Worm (Caenorhabditis elegans) whole organism, young adult: Measurements from ENCODE around the gene pqn-37.

Experiments used
- B0035.1 ChIP-seq: sonication (generic microtip); optimal IDR thresholded peaks from 2 replicates; lab custom pipeline; 2016; ENCODE audit warnings: missing genetic modification characterization, mild to moderate bottlenecking, missing compliant biosample characterization, missing genotype, missing genetic modification reagents
- B0336.3 ChIP-seq: fragments of 200-800 bp; sonication (Bioruptor generic); IDR thresholded peaks from 2 replicates; pipeline ENCODE4 v1.3.6; 2022; ENCODE audit warnings: missing genetic modification characterization, missing compliant biosample characterization
- C17E4.6 ChIP-seq: fragments of 200-800 bp; sonication (Bioruptor generic); IDR thresholded peaks from 2 replicates; pipeline ENCODE4 v1.3.6; 2022; ENCODE audit warnings: missing genetic modification reagents, missing genetic modification characterization, missing compliant biosample characterization
- F10E7.11 ChIP-seq: sonication (generic microtip); optimal IDR thresholded peaks from 2 replicates; lab custom pipeline; 2017; ENCODE audit warnings: mild to moderate bottlenecking, missing genetic modification characterization, moderate library complexity, missing compliant biosample characterization
- F22D6.2 ChIP-seq: sonication (generic microtip); optimal IDR thresholded peaks from 2 replicates; lab custom pipeline; 2016; ENCODE audit warnings: mild to moderate bottlenecking, missing genetic modification characterization, missing compliant biosample characterization
- F23B12.7 ChIP-seq: sonication (generic microtip); optimal IDR thresholded peaks from 2 replicates; lab custom pipeline; 2017; ENCODE audit warnings: missing genetic modification characterization, mild to moderate bottlenecking, missing compliant biosample characterization, antibody characterized with exemption, moderate library complexity; ENCODE audit not compliant: insufficient read depth
- F39B2.1 ChIP-seq: fragments of 200-800 bp; sonication (Bioruptor generic); IDR thresholded peaks from 2 replicates; pipeline ENCODE4 v1.3.6; 2022; ENCODE audit warnings: missing genetic modification reagents, missing genetic modification characterization, missing compliant biosample characterization
- F52B5.7 ChIP-seq: sonication (generic microtip); optimal IDR thresholded peaks from 2 replicates; lab custom pipeline; 2016; ENCODE audit warnings: mild to moderate bottlenecking, missing genetic modification characterization, missing compliant biosample characterization
- F55B11.4 ChIP-seq: sonication (generic microtip); optimal IDR thresholded peaks from 2 replicates; lab custom pipeline; 2016; ENCODE audit warnings: missing compliant biosample characterization, missing genetic modification characterization, borderline replicate concordance; ENCODE audit not compliant: insufficient read depth
- K11D2.4 ChIP-seq: fragments of 200-800 bp; sonication (Bioruptor generic); IDR thresholded peaks from 2 replicates; pipeline ENCODE4 v1.3.6; 2022; ENCODE audit warnings: missing genetic modification reagents, missing genetic modification characterization, missing compliant biosample characterization
- Y56A3A.18 ChIP-seq: fragments of 200-800 bp; sonication (Bioruptor generic); IDR thresholded peaks from 2 replicates; pipeline ENCODE4 v1.3.6; 2022; ENCODE audit warnings: missing genetic modification reagents, missing genetic modification characterization, missing compliant biosample characterization
- ama-1 ChIP-seq, 3 experiments: fragments of 150-350 bp in 1 of 3; sonication (generic microtip) in 2 of 3; optimal IDR thresholded peaks; 2 replicates each; lab custom pipeline; 2014 to 2018; ENCODE audit warnings: missing biosample characterization in 2 of 3, missing genetic modification characterization in 2 of 3, missing genetic modification reagents in 2 of 3
- aptf-2 ChIP-seq: fragments of 200-800 bp; sonication (Bioruptor generic); conservative IDR thresholded peaks from 2 replicates; pipeline ENCODE4 v1.3.6; 2022; ENCODE audit warnings: missing genetic modification reagents, missing genetic modification characterization, missing compliant biosample characterization
- atf-7 ChIP-seq: sonication (generic microtip); optimal IDR thresholded peaks from 2 replicates; lab custom pipeline; 2017; ENCODE audit warnings: mild to moderate bottlenecking, missing genetic modification characterization, missing compliant biosample characterization
- cebp-1 ChIP-seq, 2 experiments: fragments of 200-800 bp in 1 of 2; sonication (Bioruptor generic) in 1 of 2; sonication (generic microtip) in 1 of 2; IDR thresholded peaks in 1 of 2; optimal IDR thresholded peaks in 1 of 2; 2 replicates each; pipeline versions ENCODE4 v1.3.6 to Lab custom; 2017 to 2022; ENCODE audit warnings: missing compliant biosample characterization in 2 of 2, missing genetic modification characterization in 2 of 2, mild to moderate bottlenecking in 1 of 2, missing genetic modification reagents in 1 of 2, moderate library complexity in 1 of 2
- ceh-100 ChIP-seq: fragments of 200-800 bp; sonication (Bioruptor generic); IDR thresholded peaks from 2 replicates; pipeline ENCODE4 v1.3.6; 2022; ENCODE audit warnings: missing genetic modification reagents, missing genetic modification characterization, missing compliant biosample characterization
- ceh-40 ChIP-seq: fragments of 200-800 bp; sonication (Bioruptor generic); IDR thresholded peaks from 2 replicates; pipeline ENCODE4 v1.3.6; 2022; ENCODE audit warnings: missing genetic modification characterization, missing compliant biosample characterization
- ceh-58 ChIP-seq: fragments of 200-800 bp; sonication (Bioruptor generic); IDR thresholded peaks from 2 replicates; pipeline ENCODE4 v1.3.6; 2022; ENCODE audit warnings: missing genetic modification characterization, missing compliant biosample characterization
- chd-7 ChIP-seq: sonication (generic microtip); optimal IDR thresholded peaks from 2 replicates; lab custom pipeline; 2016; ENCODE audit warnings: mild to moderate bottlenecking, missing genetic modification characterization, moderate library complexity, missing compliant biosample characterization
- die-1 ChIP-seq: sonication (generic microtip); optimal IDR thresholded peaks from 2 replicates; lab custom pipeline; 2016; ENCODE audit warnings: missing genotype, mild to moderate bottlenecking, missing genetic modification characterization, missing compliant biosample characterization
- dox-1 ChIP-seq: fragments of 200-800 bp; sonication (Bioruptor generic); IDR thresholded peaks from 2 replicates; pipeline ENCODE4 v1.3.6; 2022; ENCODE audit warnings: missing genetic modification reagents, missing genetic modification characterization, missing compliant biosample characterization
- dpff-1 ChIP-seq: sonication (generic microtip); optimal IDR thresholded peaks from 2 replicates; lab custom pipeline; 2017; ENCODE audit warnings: mild to moderate bottlenecking, missing genetic modification characterization, missing compliant biosample characterization
- egl-18 ChIP-seq: fragments of 200-800 bp; sonication (Bioruptor generic); IDR thresholded peaks from 2 replicates; pipeline ENCODE4 v1.3.6; 2022; ENCODE audit warnings: missing genetic modification reagents, missing genetic modification characterization, missing compliant biosample characterization
- egl-44 ChIP-seq: fragments of 200-800 bp; sonication (Bioruptor generic); IDR thresholded peaks from 2 replicates; pipeline ENCODE4 v1.3.6; 2022; ENCODE audit warnings: missing genetic modification reagents, missing genetic modification characterization, missing compliant biosample characterization
- gei-17 ChIP-seq: fragments of 200-800 bp; sonication (Bioruptor generic); optimal IDR thresholded peaks from 2 replicates; lab custom pipeline; 2018; ENCODE audit warnings: mild to moderate bottlenecking, missing genetic modification characterization, missing compliant biosample characterization
- hlh-12 ChIP-seq: sonication (generic microtip); optimal IDR thresholded peaks from 2 replicates; lab custom pipeline; 2016; ENCODE audit warnings: missing genetic modification characterization, missing compliant biosample characterization
- hmg-20 ChIP-seq: fragments of 200-800 bp; sonication (Bioruptor generic); IDR thresholded peaks from 2 replicates; pipeline ENCODE4 v1.3.6; 2022; ENCODE audit warnings: missing genetic modification reagents, missing genetic modification characterization, missing compliant biosample characterization
- hsf-1 ChIP-seq: fragments of 200-800 bp; sonication (Bioruptor generic); IDR thresholded peaks from 2 replicates; pipeline ENCODE4 v1.3.6; 2022; ENCODE audit warnings: missing genetic modification reagents, missing genetic modification characterization, missing compliant biosample characterization
- lin-40 ChIP-seq: sonication (generic microtip); optimal IDR thresholded peaks from 2 replicates; lab custom pipeline; 2016; ENCODE audit warnings: missing genetic modification characterization, mild to moderate bottlenecking, missing compliant biosample characterization, missing genotype, missing genetic modification reagents
- lir-1 ChIP-seq: fragments of 200-800 bp; sonication (Bioruptor generic); conservative IDR thresholded peaks from 2 replicates; pipeline ENCODE4 v1.3.6; 2022; ENCODE audit warnings: missing genetic modification reagents, missing genetic modification characterization, missing compliant biosample characterization
- lsl-1 ChIP-seq: fragments of 200-800 bp; sonication (Bioruptor generic); optimal IDR thresholded peaks from 2 replicates; lab custom pipeline; 2018; ENCODE audit warnings: mild to moderate bottlenecking, missing genetic modification characterization, moderate library complexity, missing compliant biosample characterization
- mel-28 ChIP-seq: sonication (generic microtip); optimal IDR thresholded peaks from 2 replicates; lab custom pipeline; 2016; ENCODE audit warnings: borderline replicate concordance, mild to moderate bottlenecking, missing genetic modification characterization, missing compliant biosample characterization
- mxl-1 ChIP-seq: sonication (generic microtip); optimal IDR thresholded peaks from 2 replicates; lab custom pipeline; 2016; ENCODE audit warnings: missing genetic modification characterization, missing compliant biosample characterization
- nfyb-1 ChIP-seq: fragments of 200-800 bp; sonication (Bioruptor generic); IDR thresholded peaks from 2 replicates; pipeline ENCODE4 v1.3.6; 2022; ENCODE audit warnings: missing genetic modification reagents, missing genetic modification characterization, missing compliant biosample characterization
- nhr-27 ChIP-seq: fragments of 200-800 bp; sonication (Bioruptor generic); optimal IDR thresholded peaks from 2 replicates; lab custom pipeline; 2018; ENCODE audit warnings: mild to moderate bottlenecking, missing genetic modification characterization, moderate library complexity, missing compliant biosample characterization
- nhr-80 ChIP-seq: sonication (generic microtip); optimal IDR thresholded peaks from 2 replicates; lab custom pipeline; 2016; ENCODE audit warnings: missing genetic modification characterization, missing compliant biosample characterization
- nhr-90 ChIP-seq: sonication (generic microtip); optimal IDR thresholded peaks from 2 replicates; lab custom pipeline; 2016; ENCODE audit warnings: missing genotype, mild to moderate bottlenecking, missing genetic modification characterization, missing compliant biosample characterization
- rpc-1 ChIP-seq, 2 experiments: fragments of 150-350 bp in 1 of 2; sonication (generic microtip) in 1 of 2; optimal IDR thresholded peaks; 2 replicates each; lab custom pipeline; 2014 to 2018; ENCODE audit warnings: missing biosample characterization in 1 of 2, missing genetic modification characterization in 1 of 2, missing genetic modification reagents in 1 of 2, missing genotype in 1 of 2
- tbp1 ChIP-seq: fragments of 200-800 bp; sonication (Bioruptor generic); optimal IDR thresholded peaks from 2 replicates; lab custom pipeline; 2018; ENCODE audit warnings: mild to moderate bottlenecking, missing genetic modification characterization, missing compliant biosample characterization
- tlf-1 ChIP-seq: fragments of 200-800 bp; sonication (Bioruptor generic); optimal IDR thresholded peaks from 2 replicates; lab custom pipeline; 2018; ENCODE audit warnings: mild to moderate bottlenecking, missing genetic modification characterization, missing compliant biosample characterization
- unc-62 ChIP-seq: fragments of 150-350 bp; optimal IDR thresholded peaks from 2 replicates; lab custom pipeline; 2014; ENCODE audit warnings: missing biosample characterization, missing genetic modification reagents, missing genetic modification characterization
- ztf-18 ChIP-seq: sonication (generic microtip); optimal IDR thresholded peaks from 2 replicates; lab custom pipeline; 2016; ENCODE audit warnings: missing genotype, mild to moderate bottlenecking, missing genetic modification characterization, missing compliant biosample characterization
- ztf-22 ChIP-seq: fragments of 200-800 bp; sonication (Bioruptor generic); optimal IDR thresholded peaks from 2 replicates; lab custom pipeline; 2018; ENCODE audit warnings: mild to moderate bottlenecking, missing genetic modification characterization, moderate library complexity, missing compliant biosample characterization
- ztf-25 ChIP-seq: fragments of 200-800 bp; sonication (Bioruptor generic); IDR thresholded peaks from 2 replicates; pipeline ENCODE4 v1.3.6; 2022; ENCODE audit warnings: missing genetic modification reagents, missing genetic modification characterization, missing compliant biosample characterization
- ztf-26 ChIP-seq: sonication (generic microtip); optimal IDR thresholded peaks from 2 replicates; lab custom pipeline; 2017; ENCODE audit warnings: missing genetic modification characterization, missing compliant biosample characterization
- ztf-28 ChIP-seq: fragments of 200-800 bp; sonication (Bioruptor generic); IDR thresholded peaks from 2 replicates; pipeline ENCODE4 v1.3.6; 2022; ENCODE audit warnings: missing genetic modification reagents, missing genetic modification characterization, missing compliant biosample characterization
- ztf-6 ChIP-seq: fragments of 200-800 bp; sonication (Bioruptor generic); IDR thresholded peaks from 2 replicates; pipeline ENCODE4 v1.3.6; 2022; ENCODE audit warnings: missing genetic modification reagents, missing genetic modification characterization, missing compliant biosample characterization

The pqn-37 gene

DNA sequence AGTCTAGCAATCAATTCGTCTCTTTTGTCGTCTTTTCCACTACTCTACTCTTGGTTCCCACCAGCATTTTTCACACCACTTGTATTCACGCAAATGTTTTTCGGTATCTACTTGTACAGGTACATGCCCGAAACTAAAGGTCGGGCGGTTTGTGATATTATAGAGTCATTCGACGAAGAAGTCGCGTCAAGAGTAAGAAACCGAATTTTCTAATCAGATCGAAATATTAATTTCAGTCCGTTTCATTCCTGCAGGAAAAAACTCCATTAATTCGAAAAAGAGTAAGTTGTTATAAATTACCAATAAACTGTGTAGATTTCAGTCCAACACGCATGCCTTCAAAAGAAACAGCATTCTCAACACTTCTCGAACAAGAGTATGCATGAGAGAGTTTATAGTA lies 41.6 kb upstream of the pqn-37 start (continued):
- no peak for TF ChIP-seq B0035.1 (tag; lab: Kevin White, UChicago)

ce11 chrX:3290147-3290546 lies 39.8 kb upstream of the pqn-37 start:
- TF ChIP-seq cebp-1 (GFP tag; IDR thresholded peaks at IDR 0.05; lab: Robert Waterston, UW) = no peak
- no peak for TF ChIP-seq cebp-1 (tag; optimal IDR thresholded peaks at IDR 0.05; lab: Kevin White, UChicago)
- TF ChIP-seq C17E4.6 = no peak
- peak; percentile 54 for TF ChIP-seq tbp1 (GFP tag; lab: Kevin White, UChicago)
- peak; percentile 88 for TF ChIP-seq ztf-22 (GFP tag; lab: Kevin White, UChicago)
- TF ChIP-seq ceh-58 (GFP tag; lab: Robert Waterston, UW) = no peak
- no peak for TF ChIP-seq F52B5.7 (tag; lab: Kevin White, UChicago)
- TF ChIP-seq F22D6.2 (tag; lab: Kevin White, UChicago) = peak; percentile 74
- TF ChIP-seq F55B11.4 (tag; lab: Kevin White, UChicago) = no peak
- peak; percentile 41 for TF ChIP-seq tlf-1 (GFP tag; lab: Kevin White, UChicago)
- TF ChIP-seq ztf-6 (GFP tag; lab: Robert Waterston, UW) = no peak
- TF ChIP-seq hsf-1 = no peak
- TF ChIP-seq lsl-1 = no peak
- TF ChIP-seq F39B2.1 = no peak
- no peak for TF ChIP-seq dpff-1 (tag; lab: Kevin White, UChicago)
- TF ChIP-seq egl-18 = no peak
- no peak for TF ChIP-seq lin-40 (tag; lab: Kevin White, UChicago)
- TF ChIP-seq ceh-100 (GFP tag; lab: Robert Waterston, UW) = no peak
- no peak for TF ChIP-seq nhr-27
- no peak for TF ChIP-seq gei-17 (GFP tag; lab: Kevin White, UChicago)
- peak; percentile 31 for TF ChIP-seq unc-62 (GFP tag; lab: Kevin White, UChicago)
- no peak for TF ChIP-seq ztf-26
- TF ChIP-seq ztf-28 (GFP tag; lab: Robert Waterston, UW) = no peak
- TF ChIP-seq B0336.3 (GFP tag; lab: Robert Waterston, UW) = peak; percentile 70; the same call in 1 of the 2 replicates
- peak; percentile 99 for TF ChIP-seq nhr-80
- TF ChIP-seq lir-1 (GFP tag; lab: Robert Waterston, UW) = no peak
- TF ChIP-seq F23B12.7 (tag; lab: Kevin White, UChicago) = no peak
- TF ChIP-seq mel-28 (tag; lab: Kevin White, UChicago) = no peak
- TF ChIP-seq atf-7 (tag; lab: Kevin White, UChicago) = peak; percentile 93
- TF ChIP-seq nhr-90 = peak; percentile 48
- no peak for TF ChIP-seq die-1
- no peak for TF ChIP-seq hmg-20 (GFP tag; lab: Robert Waterston, UW)
- TF ChIP-seq chd-7 (tag; lab: Kevin White, UChicago) = no peak
- no peak for TF ChIP-seq hlh-12
- no peak for TF ChIP-seq rpc-1 (optimal IDR thresholded peaks at IDR 0.05; lab: Kevin White, UChicago)
- TF ChIP-seq rpc-1 (tag; optimal IDR thresholded peaks at IDR 0.05; lab: Kevin White, UChicago) = no peak
- no peak for TF ChIP-seq aptf-2 (GFP tag; lab: Robert Waterston, UW)
- TF ChIP-seq Y56A3A.18 (GFP tag; lab: Robert Waterston, UW) = no peak
- 0 out of 2 replicates have a peak, but pooled peaks have one; percentile 30 for TF ChIP-seq egl-44 (GFP tag; lab: Robert Waterston, UW)
- 0 out of 2 replicates have a peak, but pooled peaks have one; percentile 59 for TF ChIP-seq nfyb-1 (GFP tag; lab: Robert Waterston, UW)
- no peak for TF ChIP-seq K11D2.4 (GFP tag; lab: Robert Waterston, UW)
- TF ChIP-seq ceh-40 (GFP tag; lab: Robert Waterston, UW) = no peak
- TF ChIP-seq ztf-25 (GFP tag; lab: Robert Waterston, UW) = no peak
- TF ChIP-seq F10E7.11 (tag; lab: Kevin White, UChicago) = no peak
- no peak for TF ChIP-seq ama-1 (optimal IDR thresholded peaks at IDR 0.05; lab: Kevin White, UChicago)
- no peak for TF ChIP-seq ama-1 (GFP tag; optimal IDR thresholded peaks at IDR 0.05; lab: Kevin White, UChicago)
- no peak for TF ChIP-seq ztf-18
- TF ChIP-seq dox-1 (GFP tag; lab: Robert Waterston, UW) = no peak
- TF ChIP-seq mxl-1 (tag; lab: Kevin White, UChicago) = no peak
